Worm (Caenorhabditis elegans) whole organism, early embryonic: ENCODE data around the gene fbxc-58.

Source experiments
- B0310.2 ChIP-seq: sonication (generic microtip); optimal IDR thresholded peaks from 2 replicates; lab custom pipeline; 2016; ENCODE audit warnings: mild to moderate bottlenecking, missing genetic modification characterization, missing compliant biosample characterization
- F13C5.2 ChIP-seq: sonication (generic microtip); optimal IDR thresholded peaks from 2 replicates; lab custom pipeline; 2017; ENCODE audit warnings: mild to moderate bottlenecking, missing genetic modification characterization, inconsistent platforms, missing compliant biosample characterization
- aly-1 ChIP-seq: sonication (generic microtip); optimal IDR thresholded peaks from 2 replicates; lab custom pipeline; 2016; ENCODE audit warnings: missing genetic modification characterization, missing compliant biosample characterization
- ama-1 ChIP-seq: fragments of 150-350 bp; optimal IDR thresholded peaks from 2 replicates; lab custom pipeline; 2014
- ceh-13 ChIP-seq: fragments of 200-800 bp; sonication (Bioruptor generic); optimal IDR thresholded peaks from 2 replicates; lab custom pipeline; 2018; ENCODE audit warnings: mild to moderate bottlenecking, missing genetic modification characterization, missing compliant biosample characterization
- ceh-36 ChIP-seq: sonication (generic microtip); optimal IDR thresholded peaks from 2 replicates; lab custom pipeline; 2016; ENCODE audit warnings: missing genetic modification characterization, inconsistent platforms, missing compliant biosample characterization
- ets-7 ChIP-seq: sonication (generic microtip); optimal IDR thresholded peaks from 2 replicates; lab custom pipeline; 2016; ENCODE audit warnings: missing genotype, missing genetic modification characterization, missing compliant biosample characterization
- flt-1 ChIP-seq: fragments of 200-800 bp; sonication (Bioruptor generic); IDR thresholded peaks from 2 replicates; pipeline ENCODE4 v1.3.6; 2022; ENCODE audit warnings: missing genetic modification characterization, missing compliant biosample characterization
- hmbx-1 ChIP-seq: sonication (generic microtip); optimal IDR thresholded peaks from 2 replicates; lab custom pipeline; 2016; ENCODE audit warnings: mild to moderate bottlenecking, missing genetic modification characterization, missing compliant biosample characterization
- hmg-4 ChIP-seq: fragments of 200-800 bp; sonication (Bioruptor generic); optimal IDR thresholded peaks from 2 replicates; lab custom pipeline; 2018; ENCODE audit warnings: mild to moderate bottlenecking, missing genetic modification characterization, missing compliant biosample characterization
- hnd-1 ChIP-seq: sonication (generic microtip); optimal IDR thresholded peaks from 2 replicates; lab custom pipeline; 2016; ENCODE audit warnings: missing genetic modification characterization, missing compliant biosample characterization
- pes-1 ChIP-seq: fragments of 200-800 bp; sonication (Bioruptor generic); IDR thresholded peaks from 2 replicates; pipeline ENCODE4 v1.3.6; 2022; ENCODE audit warnings: missing genetic modification reagents, missing genetic modification characterization, missing compliant biosample characterization
- scrt-1 ChIP-seq: fragments of 200-800 bp; sonication (Bioruptor generic); IDR thresholded peaks from 2 replicates; pipeline ENCODE4 v1.3.6; 2022; ENCODE audit warnings: missing genetic modification characterization, missing compliant biosample characterization
- sea-1 ChIP-seq: fragments of 200-800 bp; sonication (Bioruptor generic); conservative IDR thresholded peaks from 2 replicates; pipeline ENCODE4 v1.3.6; 2022; ENCODE audit warnings: missing genetic modification characterization, missing compliant biosample characterization
- tbx-11 ChIP-seq: fragments of 200-800 bp; sonication (Bioruptor generic); IDR thresholded peaks from 2 replicates; pipeline ENCODE4 v1.3.6; 2022; ENCODE audit warnings: missing genetic modification characterization, missing compliant biosample characterization
- tbx-37 ChIP-seq: fragments of 200-800 bp; sonication (Bioruptor generic); conservative IDR thresholded peaks from 2 replicates; pipeline ENCODE4 v1.3.6; 2022; ENCODE audit warnings: missing genetic modification reagents, missing genetic modification characterization, missing compliant biosample characterization
- tra-4 ChIP-seq: sonication (generic microtip); optimal IDR thresholded peaks from 2 replicates; lab custom pipeline; 2017; ENCODE audit warnings: missing genetic modification characterization, missing compliant biosample characterization

fbxc-58 gene

DNA sequence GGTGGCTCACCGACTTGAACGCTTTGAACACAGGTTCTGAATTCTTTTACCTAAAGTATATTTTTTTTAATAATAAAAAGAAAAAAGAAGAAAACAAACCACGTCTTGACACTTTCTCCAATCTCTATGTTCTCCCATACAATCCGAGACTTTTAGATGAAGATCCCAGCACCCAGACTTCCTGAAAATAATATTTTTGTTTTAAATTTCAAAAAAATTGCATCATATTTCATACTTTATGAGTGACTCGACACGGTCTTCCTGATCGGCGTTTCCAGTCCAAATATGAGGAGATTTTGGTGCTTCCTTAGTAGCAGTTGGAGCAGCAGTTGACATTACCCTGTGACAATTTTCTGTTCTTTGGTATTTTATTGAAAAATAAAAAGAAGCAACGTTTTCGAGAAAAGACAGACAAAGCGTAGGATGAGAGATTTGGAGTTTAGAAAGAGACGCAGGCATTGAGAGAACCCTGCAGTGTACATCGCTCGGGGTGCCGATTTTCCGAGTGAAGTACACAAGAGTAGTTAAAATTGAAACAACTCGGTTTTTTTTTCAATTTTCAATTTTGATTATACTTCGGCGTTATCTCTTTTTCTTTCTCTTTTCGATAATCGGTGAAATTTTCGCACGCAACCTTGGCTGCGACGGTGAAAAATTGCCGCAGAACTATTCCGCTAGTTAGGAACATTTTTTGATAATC is 35.6 kb upstream of the fbxc-58 start, which contains the start of the genes coa-4 and T20D3.14:
Gene coa-4 (minus strand): TSS at position 51 of the 700 bp plus-strand sequence.
Gene T20D3.14 (minus strand): TSS at position 358 of the 700 bp plus-strand sequence.
- TF ChIP-seq ceh-13 (GFP tag; lab: Kevin White, UChicago): no peak
- no peak for TF ChIP-seq pes-1 (GFP tag; lab: Robert Waterston, UW)
- no peak for TF ChIP-seq aly-1
- no peak for TF ChIP-seq hnd-1 (tag; lab: Kevin White, UChicago)
- TF ChIP-seq hmbx-1 (tag; lab: Kevin White, UChicago): no peak
- TF ChIP-seq tra-4 (tag; lab: Kevin White, UChicago): no peak
- no peak for TF ChIP-seq sea-1 (GFP tag; lab: Robert Waterston, UW)
- no peak for TF ChIP-seq ama-1 (lab: Kevin White, UChicago)
- TF ChIP-seq ets-7: no peak
- TF ChIP-seq hmg-4 (GFP tag; lab: Kevin White, UChicago): no peak
- no peak for TF ChIP-seq tbx-11
- no peak for TF ChIP-seq flt-1 (GFP tag; lab: Robert Waterston, UW)
- TF ChIP-seq tbx-37 (GFP tag; lab: Robert Waterston, UW): no peak
- no peak for TF ChIP-seq F13C5.2 (tag; lab: Kevin White, UChicago)
- TF ChIP-seq B0310.2 (tag; lab: Kevin White, UChicago): no peak
- no peak for TF ChIP-seq ceh-36 (tag; lab: Kevin White, UChicago)
- no peak for TF ChIP-seq scrt-1 (GFP tag; lab: Robert Waterston, UW)

- TF ChIP-seq tra-4 (tag; lab: Kevin White, UChicago) (no peak), ets-7 (no peak), pes-1 (GFP tag; lab: Robert Waterston, UW) (no peak), tbx-11 (no peak), ceh-36 (tag; lab: Kevin White, UChicago) (no peak), ceh-13 (GFP tag; lab: Kevin White, UChicago) (no peak), aly-1 (no peak), hnd-1 (tag; lab: Kevin White, UChicago) (no peak), hmg-4 (GFP tag; lab: Kevin White, UChicago) (no peak), sea-1 (GFP tag; lab: Robert Waterston, UW) (no peak), hmbx-1 (tag; lab: Kevin White, UChicago) (no peak), B0310.2 (tag; lab: Kevin White, UChicago) (no peak), tbx-37 (GFP tag; lab: Robert Waterston, UW) (no peak), F13C5.2 (tag; lab: Kevin White, UChicago) (no peak), scrt-1 (GFP tag; lab: Robert Waterston, UW) (no peak)
Measured at ce11 chrIV:9336538-9337090, 34.7 kb upstream of the fbxc-58 start, which contains the start of gene T20D3.5. Gene T20D3.5, plus strand, starts transcription at chrIV:9337040.

ce11 chrIV:9339205-9339604 is 32.1 kb upstream of the fbxc-58 start, which contains the start of gene T20D3.6:
Gene T20D3.6, minus strand, starts transcription at chrIV:9339305.
- no peak for TF ChIP-seq tra-4 (tag; lab: Kevin White, UChicago)
- TF ChIP-seq ets-7: no peak
- no peak for TF ChIP-seq hnd-1 (tag; lab: Kevin White, UChicago)
- no peak for TF ChIP-seq aly-1
- no peak for TF ChIP-seq tbx-11
- no peak for TF ChIP-seq ceh-36 (tag; lab: Kevin White, UChicago)
- no peak for TF ChIP-seq F13C5.2 (tag; lab: Kevin White, UChicago)
- no peak for TF ChIP-seq hmg-4 (GFP tag; lab: Kevin White, UChicago)
- no peak for TF ChIP-seq B0310.2 (tag; lab: Kevin White, UChicago)
- no peak for TF ChIP-seq sea-1 (GFP tag; lab: Robert Waterston, UW)
- no peak for TF ChIP-seq scrt-1 (GFP tag; lab: Robert Waterston, UW)
- no peak for TF ChIP-seq flt-1 (GFP tag; lab: Robert Waterston, UW)
- no peak for TF ChIP-seq ama-1 (lab: Kevin White, UChicago)
- no peak for TF ChIP-seq pes-1 (GFP tag; lab: Robert Waterston, UW)
- TF ChIP-seq ceh-13 (GFP tag; lab: Kevin White, UChicago): no peak

DNA sequence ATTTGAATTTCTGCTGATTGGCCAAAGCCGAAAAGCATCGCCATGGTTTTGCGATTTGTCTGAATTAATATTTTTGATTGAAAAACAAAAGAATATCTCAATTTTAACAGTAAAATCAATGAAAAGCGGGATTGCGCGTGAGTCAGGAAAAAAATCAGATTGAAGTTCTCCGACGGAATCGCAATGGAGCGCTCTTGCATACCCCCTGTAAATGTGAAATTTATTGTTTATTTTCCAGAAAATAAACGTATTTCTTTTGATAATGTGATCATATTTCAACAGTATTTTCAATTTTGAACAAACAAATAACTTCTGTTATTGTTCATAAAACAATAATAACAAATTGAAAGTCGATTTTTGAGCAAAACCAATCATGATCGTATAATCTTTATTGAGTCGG is 29.7 kb upstream of the fbxc-58 start, which contains the start of gene vps-26:
Gene vps-26 (minus strand): TSS at position 200 of the 400 bp plus-strand sequence.
- TF ChIP-seq ets-7 (no peak), B0310.2 (tag; lab: Kevin White, UChicago) (no peak), sea-1 (GFP tag; lab: Robert Waterston, UW) (no peak), tra-4 (tag; lab: Kevin White, UChicago) (no peak), ama-1 (lab: Kevin White, UChicago) (no peak), tbx-11 (no peak), scrt-1 (GFP tag; lab: Robert Waterston, UW) (no peak), hnd-1 (tag; lab: Kevin White, UChicago) (no peak), aly-1 (no peak), F13C5.2 (tag; lab: Kevin White, UChicago) (no peak), ceh-36 (tag; lab: Kevin White, UChicago) (no peak), pes-1 (GFP tag; lab: Robert Waterston, UW) (no peak), flt-1 (GFP tag; lab: Robert Waterston, UW) (no peak), hmg-4 (GFP tag; lab: Kevin White, UChicago) (no peak), ceh-13 (GFP tag; lab: Kevin White, UChicago) (no peak), hmbx-1 (tag; lab: Kevin White, UChicago) (no peak), tbx-37 (GFP tag; lab: Robert Waterston, UW) (no peak)

ce11 chrIV:9343102-9343599 is 28.2 kb upstream of the fbxc-58 start, which contains the start of gene pigc-1:
Gene pigc-1, minus strand, starts transcription at chrIV:9343152.
- TF ChIP-seq scrt-1 (GFP tag; lab: Robert Waterston, UW) (no peak), B0310.2 (tag; lab: Kevin White, UChicago) (no peak), tra-4 (tag; lab: Kevin White, UChicago) (no peak), pes-1 (GFP tag; lab: Robert Waterston, UW) (no peak), ceh-36 (tag; lab: Kevin White, UChicago) (no peak), hmbx-1 (tag; lab: Kevin White, UChicago) (no peak), hmg-4 (GFP tag; lab: Kevin White, UChicago) (no peak), aly-1 (no peak), sea-1 (GFP tag; lab: Robert Waterston, UW) (no peak), hnd-1 (tag; lab: Kevin White, UChicago) (no peak), tbx-37 (GFP tag; lab: Robert Waterston, UW) (no peak), ceh-13 (GFP tag; lab: Kevin White, UChicago) (no peak), tbx-11 (no peak), F13C5.2 (tag; lab: Kevin White, UChicago) (no peak), ama-1 (lab: Kevin White, UChicago) (no peak)
